Fruit fly (Drosophila melanogaster): ENCODE data around the gene CG5114.

Gene CG5114

DNA sequence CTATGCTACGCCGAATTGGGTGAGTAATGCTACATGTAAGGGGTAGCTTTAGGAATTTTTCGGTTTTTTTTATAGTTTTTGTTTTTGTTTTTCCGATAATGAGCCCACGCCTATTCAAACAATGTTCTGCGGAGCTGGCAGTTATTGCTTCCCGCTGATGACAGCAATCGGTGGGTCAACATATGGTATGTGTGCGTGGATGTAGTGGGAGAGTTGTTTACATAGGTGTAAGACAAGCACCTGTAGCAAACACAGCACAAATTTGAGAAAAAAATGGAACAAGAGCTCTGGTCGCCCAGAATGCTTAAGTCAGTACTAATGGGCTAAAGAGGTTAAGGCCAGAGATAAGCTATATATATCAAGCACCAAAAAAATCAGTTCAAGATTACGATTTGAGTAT is 5.6 kb downstream of the CG5114 start (continued):
- TF ChIP-seq ash1 (GFP tag; optimal IDR thresholded peaks at IDR 0.05) (no peak), da (GFP tag; optimal IDR thresholded peaks at IDR 0.05) (no peak), kah (GFP tag; optimal IDR thresholded peaks at IDR 0.05) (peak; percentile 15), Mad (GFP tag; optimal IDR thresholded peaks at IDR 0.05) (no peak), CG8290 (GFP tag; optimal IDR thresholded peaks at IDR 0.05) (no peak), CG8290 (tag; optimal IDR thresholded peaks at IDR 0.05) (peak in 1 of 2 experiments; percentile 8), CG7745 (tag; optimal IDR thresholded peaks at IDR 0.05) (no peak), sd (tag; optimal IDR thresholded peaks at IDR 0.05) (peak; percentile 25), dpn (GFP tag; optimal IDR thresholded peaks at IDR 0.05) (no peak), nmo (GFP tag; optimal IDR thresholded peaks at IDR 0.05) (no peak), CG1233 (GFP tag; optimal IDR thresholded peaks at IDR 0.05) (peak; percentile 2), sens (GFP tag) (peak; percentile 76), amos (GFP tag; IDR thresholded peaks at IDR 0.05; ENCODE audit: partially characterized antibody) (no peak), NFAT (GFP tag; IDR thresholded peaks at IDR 0.05) (no peak), HLHmδ (GFP tag; optimal IDR thresholded peaks at IDR 0.05) (peak; percentile 41), Usf (GFP tag; optimal IDR thresholded peaks at IDR 0.05) (no peak), CG6654 (GFP tag; optimal IDR thresholded peaks at IDR 0.05) (no peak), CG32532 (GFP tag; IDR thresholded peaks at IDR 0.05) (no peak), Bgb (GFP tag; IDR thresholded peaks at IDR 0.05; ENCODE audit: partially characterized antibody) (no peak), Dfd (GFP tag; optimal IDR thresholded peaks at IDR 0.05) (no peak), Xrp1 (GFP tag; IDR thresholded peaks at IDR 0.05) (peak; percentile 40), tll (GFP tag; optimal IDR thresholded peaks at IDR 0.05) (peak in 1 of 2 experiments; percentile 3), cg (GFP tag; optimal IDR thresholded peaks at IDR 0.05) (no peak), Max (GFP tag; optimal IDR thresholded peaks at IDR 0.05) (no peak), Rx (GFP tag; IDR thresholded peaks at IDR 0.05) (no peak), CG6765 (GFP tag; optimal IDR thresholded peaks at IDR 0.05) (no peak), CG9932 (GFP tag; IDR thresholded peaks at IDR 0.05) (peak; percentile 18; the same call in 1 of the 2 replicates), Myb (GFP tag; optimal IDR thresholded peaks at IDR 0.05) (no peak), CG2199 (GFP tag; IDR thresholded peaks at IDR 0.05) (0 out of 3 replicates have a peak, but pooled peaks have one; percentile 23), CG13624 (GFP tag; optimal IDR thresholded peaks at IDR 0.05) (no peak), nom (GFP tag; optimal IDR thresholded peaks at IDR 0.05) (no peak), CG17612 (GFP tag; IDR thresholded peaks at IDR 0.05) (no peak), twi (tag; optimal IDR thresholded peaks at IDR 0.05) (peak; percentile 81), CG10431 (GFP tag; optimal IDR thresholded peaks at IDR 0.05) (no peak), MTF-1 (GFP tag; optimal IDR thresholded peaks at IDR 0.05; ENCODE audit: borderline replicate concordance) (peak; percentile 36), CG14860 (GFP tag; IDR thresholded peaks at IDR 0.05; ENCODE audit: partially characterized antibody) (no peak), tin (GFP tag; optimal IDR thresholded peaks at IDR 0.05) (no peak), pho (GFP tag; optimal IDR thresholded peaks at IDR 0.05) (no peak), CG13287 (GFP tag; IDR thresholded peaks at IDR 0.05; ENCODE audit: partially characterized antibody) (no peak), CG31365 (tag; optimal IDR thresholded peaks at IDR 0.05) (no peak), Atf3 (GFP tag; optimal IDR thresholded peaks at IDR 0.05) (no peak), Spps (tag; optimal IDR thresholded peaks at IDR 0.05) (no peak), CG2678 (tag; optimal IDR thresholded peaks at IDR 0.05) (peak; percentile 9), CG30020 (tag; optimal IDR thresholded peaks at IDR 0.05) (no peak), CG3407 (GFP tag; optimal IDR thresholded peaks at IDR 0.05) (no peak), CG3281 (GFP tag; optimal IDR thresholded peaks at IDR 0.05) (no peak), seq (GFP tag; IDR thresholded peaks at IDR 0.05) (no peak), CG14710 (tag; optimal IDR thresholded peaks at IDR 0.05) (no peak), CG14014 (GFP tag; IDR thresholded peaks at IDR 0.05) (no peak), CG17568 (GFP tag; optimal IDR thresholded peaks at IDR 0.05) (peak; percentile 12), CG18619 (GFP tag; optimal IDR thresholded peaks at IDR 0.05) (no peak)

All from whole organism, embryonic.